Fruit fly (Drosophila melanogaster): ENCODE results near the gene ko.

The ko gene

dm6 chr3L:21053763-21054162 is 77.2 kb downstream of the ko start (continued):
- TF ChIP-seq CG10959 (GFP tag; IDR thresholded peaks at IDR 0.05) = no peak
- peak; percentile 82 for TF ChIP-seq Ssrp (tag; optimal IDR thresholded peaks at IDR 0.05)
- no peak for TF ChIP-seq HLHmδ (GFP tag; optimal IDR thresholded peaks at IDR 0.05)
- TF ChIP-seq ssp (GFP tag; IDR thresholded peaks at IDR 0.05) = peak; percentile 59
- no peak for TF ChIP-seq stwl (tag; optimal IDR thresholded peaks at IDR 0.05)
- peak; percentile 18 for TF ChIP-seq CG31365 (tag; optimal IDR thresholded peaks at IDR 0.05)
- TF ChIP-seq gfzf (GFP tag; optimal IDR thresholded peaks at IDR 0.05) = no peak
- no peak for TF ChIP-seq CG7987 (GFP tag; optimal IDR thresholded peaks at IDR 0.05)
- TF ChIP-seq disco-r (GFP tag; optimal IDR thresholded peaks at IDR 0.05) = no peak
- TF ChIP-seq chinmo (GFP tag; IDR thresholded peaks at IDR 0.05; ENCODE audit: partially characterized antibody) = no peak
- peak; percentile 20 for TF ChIP-seq psq (GFP tag; optimal IDR thresholded peaks at IDR 0.05)
- TF ChIP-seq CG6854 (GFP tag; optimal IDR thresholded peaks at IDR 0.05) = peak; percentile 22
- TF ChIP-seq CG6791 (GFP tag; IDR thresholded peaks at IDR 0.05; ENCODE audit: partially characterized antibody) = no peak
- TF ChIP-seq dmrt11E (tag; optimal IDR thresholded peaks at IDR 0.05) = peak; percentile 64
- TF ChIP-seq ttk (GFP tag; IDR thresholded peaks at IDR 0.05) = peak; percentile 88
- peak; percentile 15 for TF ChIP-seq cato (GFP tag; optimal IDR thresholded peaks at IDR 0.05; ENCODE audit: borderline replicate concordance)
- peak; percentile 51 for TF ChIP-seq zf30C (GFP tag; optimal IDR thresholded peaks at IDR 0.05)
- TF ChIP-seq CG14667 (GFP tag; IDR thresholded peaks at IDR 0.05) = no peak
- TF ChIP-seq CG2199 (GFP tag; IDR thresholded peaks at IDR 0.05) = peak; percentile 67; the same call in 1 of the 3 replicates
- no peak for TF ChIP-seq CG14965 (GFP tag; optimal IDR thresholded peaks at IDR 0.05; ENCODE audit: borderline replicate concordance)
- TF ChIP-seq sqz (GFP tag; optimal IDR thresholded peaks at IDR 0.05) = no peak
- peak; percentile 49 for TF ChIP-seq CG13123 (GFP tag; optimal IDR thresholded peaks at IDR 0.05)
- peak; percentile 55 for TF ChIP-seq CG4328 (GFP tag; optimal IDR thresholded peaks at IDR 0.05)
- TF ChIP-seq mirr (GFP tag; optimal IDR thresholded peaks at IDR 0.05) = no peak
- peak in 1 of 2 experiments; percentile 61 for TF ChIP-seq Eip74EF (GFP tag; optimal IDR thresholded peaks at IDR 0.05)
- TF ChIP-seq ewg (GFP tag; optimal IDR thresholded peaks at IDR 0.05) = peak; percentile 58
- TF ChIP-seq CG6654 (GFP tag; optimal IDR thresholded peaks at IDR 0.05) = peak; percentile 7
- no peak for TF ChIP-seq CG8478 (optimal IDR thresholded peaks at IDR 0.05)
- no peak; the same call in 1 of the 2 replicates for TF ChIP-seq Oaz (GFP tag; IDR thresholded peaks at IDR 0.05)
- TF ChIP-seq trem (tag; optimal IDR thresholded peaks at IDR 0.05) = peak; percentile 26
- TF ChIP-seq slou (GFP tag; optimal IDR thresholded peaks at IDR 0.05) = peak; percentile 28
- peak; percentile 87 for TF ChIP-seq Xrp1 (GFP tag; IDR thresholded peaks at IDR 0.05)
- TF ChIP-seq fd96Cb (tag; optimal IDR thresholded peaks at IDR 0.05) = peak; percentile 69
- no peak for TF ChIP-seq GATAe (GFP tag; conservative IDR thresholded peaks at IDR 0.05)
- peak; percentile 70 for TF ChIP-seq CG10654 (GFP tag; optimal IDR thresholded peaks at IDR 0.05)
- 0 out of 2 replicates have a peak, but pooled peaks have one; percentile 28 for TF ChIP-seq CG4360 (GFP tag; IDR thresholded peaks at IDR 0.05)
- TF ChIP-seq tio (GFP tag; optimal IDR thresholded peaks at IDR 0.05) = peak; percentile 50
- TF ChIP-seq exex (tag; optimal IDR thresholded peaks at IDR 0.05) = peak; percentile 3
- TF ChIP-seq kni (GFP tag; optimal IDR thresholded peaks at IDR 0.05) = no peak
- no peak for TF ChIP-seq CG7963 (GFP tag; IDR thresholded peaks at IDR 0.05; ENCODE audit: partially characterized antibody)
- peak; percentile 46 for TF ChIP-seq CG8281 (tag; optimal IDR thresholded peaks at IDR 0.05)
- peak; percentile 20 for TF ChIP-seq CG33557 (GFP tag; optimal IDR thresholded peaks at IDR 0.05)
- TF ChIP-seq NFAT (GFP tag; IDR thresholded peaks at IDR 0.05) = peak; percentile 36; the same call in 1 of the 2 replicates
- peak; percentile 62 for TF ChIP-seq CG32772 (GFP tag; IDR thresholded peaks at IDR 0.05)
- peak; percentile 55 for TF ChIP-seq chm (GFP tag; IDR thresholded peaks at IDR 0.05)
- no peak for TF ChIP-seq Hand (GFP tag; optimal IDR thresholded peaks at IDR 0.05)
- TF ChIP-seq Bgb (GFP tag; IDR thresholded peaks at IDR 0.05; ENCODE audit: partially characterized antibody) = no peak
- TF ChIP-seq CG4730 (GFP tag; IDR thresholded peaks at IDR 0.05) = peak; percentile 41; the same call in 1 of the 2 replicates
- peak; percentile 43 for TF ChIP-seq CG12744 (GFP tag; optimal IDR thresholded peaks at IDR 0.05)
- TF ChIP-seq ham (GFP tag; IDR thresholded peaks at IDR 0.05) = no peak
